Fruit fly (Drosophila melanogaster): Measurements from ENCODE around the gene GstT4.

dm6 chrX:13434065-13434464, 29.5 kb downstream of the GstT4 start:
- TF ChIP-seq CG34367 (tag; optimal IDR thresholded peaks at IDR 0.05) (no peak), CG12605 (GFP tag; IDR thresholded peaks at IDR 0.05) (no peak), CG8159 (tag; optimal IDR thresholded peaks at IDR 0.05) (no peak), rn (GFP tag; IDR thresholded peaks at IDR 0.05) (no peak), CG15710 (tag; optimal IDR thresholded peaks at IDR 0.05) (no peak), CG8301 (tag; optimal IDR thresholded peaks at IDR 0.05) (no peak)
